Worm (Caenorhabditis elegans) whole organism, young adult: ENCODE measurements around the gene bub-3.

Experiments
- dpl-1 ChIP-seq: fragments of 150-350 bp; optimal IDR thresholded peaks from 2 replicates; lab custom pipeline; 2014; ENCODE audit warnings: missing biosample characterization, missing genetic modification reagents, missing genetic modification characterization
- egrh-3 ChIP-seq: fragments of 200-800 bp; sonication (Bioruptor generic); IDR thresholded peaks from 2 replicates; pipeline ENCODE4 v1.3.6; 2022; ENCODE audit warnings: missing genetic modification reagents, missing genetic modification characterization, missing compliant biosample characterization
- lin-40 ChIP-seq: sonication (generic microtip); optimal IDR thresholded peaks from 2 replicates; lab custom pipeline; 2016; ENCODE audit warnings: missing genetic modification characterization, mild to moderate bottlenecking, missing compliant biosample characterization, missing genotype, missing genetic modification reagents
- lsl-1 ChIP-seq: fragments of 200-800 bp; sonication (Bioruptor generic); optimal IDR thresholded peaks from 2 replicates; lab custom pipeline; 2018; ENCODE audit warnings: mild to moderate bottlenecking, missing genetic modification characterization, moderate library complexity, missing compliant biosample characterization
- mel-28 ChIP-seq: sonication (generic microtip); optimal IDR thresholded peaks from 2 replicates; lab custom pipeline; 2016; ENCODE audit warnings: borderline replicate concordance, mild to moderate bottlenecking, missing genetic modification characterization, missing compliant biosample characterization
- rcor-1 ChIP-seq: fragments of 200-800 bp; sonication (Bioruptor generic); IDR thresholded peaks from 2 replicates; pipeline ENCODE4 v1.3.6; 2022; ENCODE audit warnings: missing genetic modification reagents, missing genetic modification characterization, missing compliant biosample characterization
- snpc-4 ChIP-seq, 5 experiments: fragments of 150-350 bp in 1 of 5; sonication (generic microtip) in 4 of 5; optimal IDR thresholded peaks; 2 replicates each; lab custom pipeline; 2014 to 2018; ENCODE audit warnings: missing genetic modification characterization in 5 of 5, missing biosample characterization in 3 of 5, antibody characterized with exemption in 2 of 5, mild to moderate bottlenecking in 2 of 5, missing compliant biosample characterization in 2 of 5, missing genotype in 2 of 5, moderate library complexity in 2 of 5, missing genetic modification reagents in 1 of 5
- unc-62 ChIP-seq: fragments of 150-350 bp; optimal IDR thresholded peaks from 2 replicates; lab custom pipeline; 2014; ENCODE audit warnings: missing biosample characterization, missing genetic modification reagents, missing genetic modification characterization

ce11 chrII:13720650-13721049 is 5.2 kb upstream of the bub-3 start:
- TF ChIP-seq unc-62 (GFP tag; lab: Kevin White, UChicago) (no peak), mel-28 (tag; lab: Kevin White, UChicago) (no peak), dpl-1 (GFP tag; lab: Kevin White, UChicago) (no peak), snpc-4 (GFP tag; optimal IDR thresholded peaks at IDR 0.05; lab: Kevin White, UChicago) (no peak), snpc-4 (tag; optimal IDR thresholded peaks at IDR 0.05; lab: Kevin White, UChicago) (no peak), rcor-1 (GFP tag; lab: Robert Waterston, UW) (no peak), lsl-1 (no peak), egrh-3 (GFP tag; lab: Robert Waterston, UW) (no peak), lin-40 (tag; lab: Kevin White, UChicago) (no peak)
